Worm (Caenorhabditis elegans): Measurements from ENCODE around the gene F32D1.11.

ce11 chrV:4319867-4320266 lies 46.5 kb downstream of the F32D1.11 start, which contains the start of gene ZC132.9:
- no peak for TF ChIP-seq elt-1 (tag; optimal IDR thresholded peaks at IDR 0.05)
- no peak for TF ChIP-seq nhr-12 (tag; optimal IDR thresholded peaks at IDR 0.05)
- no peak for TF ChIP-seq R02D3.7 (tag; optimal IDR thresholded peaks at IDR 0.05)
- TF ChIP-seq nhr-77 (tag; optimal IDR thresholded peaks at IDR 0.05), result no peak
- no peak for TF ChIP-seq nhr-23 (tag; optimal IDR thresholded peaks at IDR 0.05)
- no peak for TF ChIP-seq pha-4 (tag; optimal IDR thresholded peaks at IDR 0.05)

All from whole organism, L3 larva.